Worm (Caenorhabditis elegans) whole organism, L4 larva: ENCODE results near the gene pitp-1.

Experiments used
- F10B5.3 ChIP-seq: sonication (generic microtip); optimal IDR thresholded peaks from 2 replicates; lab custom pipeline; 2016; ENCODE audit warnings: mild to moderate bottlenecking, missing genetic modification characterization, missing compliant biosample characterization
- Y48G9A.11 ChIP-seq: fragments of 200-800 bp; sonication (Bioruptor generic); IDR thresholded peaks from 2 replicates; pipeline ENCODE4 v1.3.6; 2022; ENCODE audit warnings: missing genetic modification reagents, missing genetic modification characterization, missing compliant biosample characterization
- dpl-1 ChIP-seq: fragments of 150-350 bp; optimal IDR thresholded peaks from 2 replicates; lab custom pipeline; 2014; ENCODE audit warnings: missing biosample characterization, missing genetic modification reagents, missing genetic modification characterization
- mdl-1 ChIP-seq, 2 experiments: fragments of 150-350 bp in 1 of 2; sonication (generic microtip) in 1 of 2; optimal IDR thresholded peaks; 2 replicates each; lab custom pipeline; 2014 to 2017; ENCODE audit warnings: missing biosample characterization in 2 of 2, missing genetic modification characterization in 2 of 2
- mep-1 ChIP-seq: fragments of 150-350 bp; sonication (generic microtip); optimal IDR thresholded peaks from 3 replicates; lab custom pipeline; 2014; ENCODE audit warnings: missing biosample characterization, missing genetic modification characterization
- nhr-102 ChIP-seq: sonication (generic microtip); optimal IDR thresholded peaks from 2 replicates; lab custom pipeline; 2016; ENCODE audit warnings: mild to moderate bottlenecking, missing genetic modification characterization, moderate library complexity, missing compliant biosample characterization
- nhr-11 ChIP-seq: fragments of 150-350 bp; optimal IDR thresholded peaks from 2 replicates; lab custom pipeline; 2014; ENCODE audit warnings: missing biosample characterization, missing genetic modification characterization
- nhr-25 ChIP-seq: sonication (generic microtip); optimal IDR thresholded peaks from 2 replicates; lab custom pipeline; 2017; ENCODE audit warnings: missing genetic modification characterization, mild to moderate bottlenecking, missing compliant biosample characterization, antibody characterized with exemption, moderate library complexity, borderline replicate concordance; ENCODE audit not compliant: insufficient read depth
- nhr-41 ChIP-seq: fragments of 200-800 bp; sonication (Bioruptor generic); IDR thresholded peaks from 2 replicates; pipeline ENCODE4 v1.3.6; 2022; ENCODE audit warnings: missing genetic modification reagents, missing genetic modification characterization, missing compliant biosample characterization
- nhr-77 ChIP-seq: fragments of 150-350 bp; optimal IDR thresholded peaks from 2 replicates; lab custom pipeline; 2014; ENCODE audit warnings: missing biosample characterization, missing genetic modification characterization
- rbr-2 ChIP-seq: sonication (generic microtip); optimal IDR thresholded peaks from 2 replicates; lab custom pipeline; 2016; ENCODE audit warnings: missing genotype, missing genetic modification characterization, missing compliant biosample characterization
- snpc-1.2 ChIP-seq: fragments of 200-800 bp; sonication (Bioruptor generic); IDR thresholded peaks from 2 replicates; pipeline ENCODE4 v1.3.6; 2022; ENCODE audit warnings: missing genetic modification reagents, missing genetic modification characterization, missing compliant biosample characterization
- unc-62 ChIP-seq, 3 experiments: fragments of 150-350 bp in 1 of 3; sonication (generic microtip); optimal IDR thresholded peaks in 2 of 3; peaks in 1 of 3; 1 replicate in 1 of 3; 2 replicates in 2 of 3; lab custom pipeline; 2014 to 2017; ENCODE audit warnings: missing biosample characterization in 3 of 3, missing genetic modification characterization in 3 of 3, missing genetic modification reagents in 3 of 3, missing genotype in 1 of 3
- zip-2 ChIP-seq: fragments of 150-350 bp; optimal IDR thresholded peaks from 2 replicates; lab custom pipeline; 2014; ENCODE audit warnings: missing biosample characterization, missing genetic modification characterization

The pitp-1 gene

ce11 chrIII:3471403-3472053, 58.1 kb downstream of the pitp-1 start, which contains the start of gene rsu-1 (continued):
- TF ChIP-seq nhr-25 (tag; lab: Kevin White, UChicago) (peak; percentile 51), snpc-1.2 (GFP tag; lab: Robert Waterston, UW) (no peak), mep-1 (tag; lab: Kevin White, UChicago) (peak; percentile 77), nhr-77 (tag; lab: Kevin White, UChicago) (no peak), mdl-1 (tag; optimal IDR thresholded peaks at IDR 0.05; lab: Kevin White, UChicago) (peak in 1 of 2 experiments; percentile 69), zip-2 (tag; lab: Kevin White, UChicago) (no peak), nhr-102 (tag; lab: Kevin White, UChicago) (no peak), unc-62 (GFP tag; optimal IDR thresholded peaks at IDR 0.05 in 1 of 2; lab: Kevin White, UChicago) (no peak), unc-62 (tag; optimal IDR thresholded peaks at IDR 0.05; lab: Kevin White, UChicago) (no peak), nhr-41 (GFP tag; lab: Robert Waterston, UW) (no peak), nhr-11 (tag; lab: Kevin White, UChicago) (peak; percentile 4), Y48G9A.11 (GFP tag; lab: Robert Waterston, UW) (no peak), rbr-2 (tag; lab: Kevin White, UChicago) (peak; percentile 66), F10B5.3 (no peak), dpl-1 (peak; percentile 46)
